Worm (Caenorhabditis elegans) whole organism, midembryonic: ENCODE measurements around the gene ttr-3.

Experiments
- flt-1 ChIP-seq: fragments of 200-800 bp; sonication (Bioruptor generic); IDR thresholded peaks from 2 replicates; pipeline ENCODE4 v1.3.6; 2022; ENCODE audit warnings: missing genetic modification characterization, missing compliant biosample characterization
- klf-2 ChIP-seq: fragments of 200-800 bp; sonication (Bioruptor generic); conservative IDR thresholded peaks from 2 replicates; pipeline ENCODE4 v1.3.6; 2022; ENCODE audit warnings: missing genetic modification reagents, missing genetic modification characterization, missing compliant biosample characterization
- ref-1 ChIP-seq: fragments of 200-800 bp; sonication (Bioruptor generic); conservative IDR thresholded peaks from 2 replicates; pipeline ENCODE4 v1.3.6; 2022; ENCODE audit warnings: missing genetic modification reagents, missing genetic modification characterization, missing compliant biosample characterization
- tab-1 ChIP-seq: fragments of 200-800 bp; sonication (Bioruptor generic); IDR thresholded peaks from 2 replicates; pipeline ENCODE4 v1.3.6; 2022; ENCODE audit warnings: missing genetic modification characterization, missing compliant biosample characterization
- ztf-23 ChIP-seq: fragments of 200-800 bp; sonication (Bioruptor generic); IDR thresholded peaks from 2 replicates; pipeline ENCODE4 v1.3.6; 2022; ENCODE audit warnings: missing genetic modification reagents, missing genetic modification characterization, missing compliant biosample characterization

ce11 chrIII:9922310-9922709 lies 4.2 kb downstream of the ttr-3 start:
- no peak for TF ChIP-seq ref-1 (GFP tag; lab: Robert Waterston, UW)
- TF ChIP-seq klf-2 (GFP tag; lab: Robert Waterston, UW): no peak
- TF ChIP-seq ztf-23: no peak
- TF ChIP-seq flt-1 (GFP tag; lab: Robert Waterston, UW): no peak
- TF ChIP-seq tab-1 (GFP tag; lab: Robert Waterston, UW): no peak
